Fruit fly (Drosophila melanogaster) whole organism, embryonic: ENCODE data around the gene Polr2I.

Experiments used
- CG10209 ChIP-seq: fragments of 200-800 bp; sonication (Bioruptor generic); optimal IDR thresholded peaks from 3 replicates; lab custom pipeline; 2017; ENCODE audit warnings: missing biosample characterization, mild to moderate bottlenecking, missing genetic modification characterization, missing genetic modification reagents
- CG10462 ChIP-seq: fragments of 200-800 bp; sonication (Bioruptor generic); optimal IDR thresholded peaks from 2 replicates; lab custom pipeline; 2016; ENCODE audit warnings: missing biosample characterization, missing genetic modification characterization
- CG10959 ChIP-seq: fragments of 200-800 bp; sonication (Bioruptor generic); IDR thresholded peaks from 2 replicates; pipeline ENCODE4 v1.3.6; 2022; ENCODE audit warnings: missing biosample characterization, missing genetic modification characterization
- CG11247 ChIP-seq: fragments of 200-800 bp; sonication (Bioruptor generic); IDR thresholded peaks from 2 replicates; pipeline ENCODE4 v1.3.6; 2022; ENCODE audit warnings: missing biosample characterization, missing genetic modification characterization
- CG12104 ChIP-seq: fragments of 200-800 bp; sonication (Bioruptor generic); optimal IDR thresholded peaks from 3 replicates; lab custom pipeline; 2016; ENCODE audit warnings: missing biosample characterization, missing genetic modification characterization
- CG12236 ChIP-seq: fragments of 200-800 bp; sonication (Bioruptor generic); optimal IDR thresholded peaks from 2 replicates; lab custom pipeline; 2016; ENCODE audit warnings: missing biosample characterization, missing genetic modification characterization
- CG14860 ChIP-seq: fragments of 200-800 bp; sonication (Bioruptor generic); IDR thresholded peaks from 3 replicates; pipeline ENCODE4 v1.3.6; 2022; ENCODE audit warnings: missing biosample characterization, missing genetic modification characterization; ENCODE audit not compliant: partially characterized antibody
- CG15601 ChIP-seq: fragments of 200-800 bp; sonication (Bioruptor generic); optimal IDR thresholded peaks from 3 replicates; lab custom pipeline; 2019; ENCODE audit warnings: missing biosample characterization, mild to moderate bottlenecking, missing genetic modification characterization, moderate library complexity
- CG16815 ChIP-seq: fragments of 200-800 bp; sonication (Bioruptor generic); optimal IDR thresholded peaks from 3 replicates; lab custom pipeline; 2017; ENCODE audit warnings: missing biosample characterization, mild to moderate bottlenecking, missing genetic modification characterization
- CG17912 ChIP-seq: fragments of 200-800 bp; sonication (Bioruptor generic); optimal IDR thresholded peaks from 2 replicates; lab custom pipeline; 2018; ENCODE audit warnings: missing biosample characterization, mild to moderate bottlenecking, missing genetic modification characterization
- CG18619 ChIP-seq: fragments of 200-800 bp; sonication (Bioruptor generic); optimal IDR thresholded peaks from 3 replicates; lab custom pipeline; 2017; ENCODE audit warnings: missing biosample characterization, mild to moderate bottlenecking, missing genetic modification characterization
- CG30020 ChIP-seq: fragments of 200-800 bp; optimal IDR thresholded peaks from 2 replicates; lab custom pipeline; 2019; ENCODE audit warnings: missing biosample characterization, mild to moderate bottlenecking, missing genetic modification characterization, moderate library complexity
- CG30403 ChIP-seq: fragments of 200-800 bp; sonication (Bioruptor generic); optimal IDR thresholded peaks from 3 replicates; lab custom pipeline; 2016; ENCODE audit warnings: missing biosample characterization, missing genetic modification characterization
- CG31365 ChIP-seq: fragments of 200-800 bp; sonication (Bioruptor generic); optimal IDR thresholded peaks from 2 replicates; lab custom pipeline; 2018; ENCODE audit warnings: missing biosample characterization, mild to moderate bottlenecking, missing genetic modification characterization
- CG5180 ChIP-seq: fragments of 200-800 bp; sonication (Bioruptor generic); optimal IDR thresholded peaks from 3 replicates; lab custom pipeline; 2017; ENCODE audit warnings: missing biosample characterization, missing genetic modification characterization, mild to moderate bottlenecking, moderate library complexity, missing genetic modification reagents
- CG5245 ChIP-seq: fragments of 200-800 bp; sonication (Bioruptor generic); optimal IDR thresholded peaks from 3 replicates; lab custom pipeline; 2016; ENCODE audit warnings: missing biosample characterization, missing genetic modification characterization
- CG6765 ChIP-seq: fragments of 200-800 bp; sonication (Bioruptor generic); optimal IDR thresholded peaks from 3 replicates; lab custom pipeline; 2017; ENCODE audit warnings: missing biosample characterization, mild to moderate bottlenecking, missing genetic modification characterization
- CG7271 ChIP-seq: fragments of 200-800 bp; sonication (Bioruptor generic); optimal IDR thresholded peaks from 2 replicates; lab custom pipeline; 2018; ENCODE audit warnings: missing biosample characterization, mild to moderate bottlenecking, missing genetic modification characterization, moderate library complexity
- CG7987 ChIP-seq: fragments of 200-800 bp; sonication (Bioruptor generic); optimal IDR thresholded peaks from 2 replicates; lab custom pipeline; 2018; ENCODE audit warnings: missing biosample characterization, mild to moderate bottlenecking, missing genetic modification characterization, moderate library complexity
- CG8388 ChIP-seq: fragments of 200-800 bp; sonication (Bioruptor generic); optimal IDR thresholded peaks from 2 replicates; lab custom pipeline; 2019; ENCODE audit warnings: missing biosample characterization, mild to moderate bottlenecking, missing genetic modification characterization, moderate library complexity
- CG9215 ChIP-seq: fragments of 200-800 bp; sonication (Bioruptor generic); IDR thresholded peaks from 2 replicates; pipeline ENCODE4 v1.3.6; 2022; ENCODE audit warnings: missing biosample characterization, missing genetic modification characterization
- CG9437 ChIP-seq: fragments of 200-800 bp; sonication (Bioruptor generic); optimal IDR thresholded peaks from 2 replicates; lab custom pipeline; 2018; ENCODE audit warnings: missing biosample characterization, mild to moderate bottlenecking, missing genetic modification characterization
- CG9876 ChIP-seq: fragments of 200-800 bp; sonication (Bioruptor generic); optimal IDR thresholded peaks from 2 replicates; lab custom pipeline; 2016; ENCODE audit warnings: missing biosample characterization, missing genetic modification characterization
- Camta ChIP-seq: fragments of 200-800 bp; sonication (Bioruptor generic); optimal IDR thresholded peaks from 2 replicates; lab custom pipeline; 2016; ENCODE audit warnings: missing biosample characterization, missing genetic modification characterization
- CrebB ChIP-seq: fragments of 200-800 bp; sonication (Bioruptor generic); optimal IDR thresholded peaks from 3 replicates; lab custom pipeline; 2018; ENCODE audit warnings: missing biosample characterization, mild to moderate bottlenecking, missing genetic modification characterization
- Dll ChIP-seq: fragments of 200-800 bp; sonication (Bioruptor generic); IDR thresholded peaks from 4 replicates; pipeline ENCODE4 v1.3.6; 2022; ENCODE audit warnings: missing biosample characterization, missing genetic modification characterization; ENCODE audit not compliant: partially characterized antibody
- E2f1 ChIP-seq: fragments of 200-800 bp; sonication (Bioruptor generic); IDR thresholded peaks from 2 replicates; pipeline ENCODE4 v1.3.6; 2022; ENCODE audit warnings: missing biosample characterization, missing genetic modification characterization
- Fer1 ChIP-seq: fragments of 200-800 bp; sonication (Bioruptor generic); optimal IDR thresholded peaks from 2 replicates; lab custom pipeline; 2017; ENCODE audit warnings: missing biosample characterization, mild to moderate bottlenecking, missing genetic modification characterization
- Hr51 ChIP-seq, 2 experiments: fragments of 200-800 bp; sonication (Bioruptor generic); optimal IDR thresholded peaks; 2 replicates in 1 of 2; 3 replicates in 1 of 2; lab custom pipeline; 2016 to 2018; ENCODE audit warnings: missing biosample characterization in 2 of 2, missing genetic modification characterization in 2 of 2, mild to moderate bottlenecking in 1 of 2, moderate library complexity in 1 of 2
- MTF-1 ChIP-seq: fragments of 200-800 bp; sonication (Bioruptor generic); optimal IDR thresholded peaks from 2 replicates; lab custom pipeline; 2018; ENCODE audit warnings: missing biosample characterization, mild to moderate bottlenecking, missing genetic modification characterization, borderline replicate concordance
- Meics ChIP-seq: fragments of 200-800 bp; sonication (Bioruptor generic); optimal IDR thresholded peaks from 2 replicates; lab custom pipeline; 2017; ENCODE audit warnings: missing biosample characterization, mild to moderate bottlenecking, missing genetic modification characterization
- Mrtf ChIP-seq: fragments of 200-800 bp; sonication (Bioruptor generic); IDR thresholded peaks from 3 replicates; pipeline ENCODE4 v1.3.6; 2022; ENCODE audit warnings: missing biosample characterization, missing genetic modification characterization
- Oaz ChIP-seq: fragments of 200-800 bp; sonication (Bioruptor generic); IDR thresholded peaks from 2 replicates; pipeline ENCODE4 v1.3.6; 2022; ENCODE audit warnings: missing biosample characterization, missing genetic modification characterization
- Optix ChIP-seq: fragments of 200-800 bp; sonication (Bioruptor generic); IDR thresholded peaks from 3 replicates; pipeline ENCODE4 v1.3.6; 2022; ENCODE audit warnings: missing biosample characterization, missing genetic modification characterization
- Sry-β ChIP-seq: fragments of 200-800 bp; sonication (Bioruptor generic); optimal IDR thresholded peaks from 2 replicates; lab custom pipeline; 2018; ENCODE audit warnings: missing biosample characterization, mild to moderate bottlenecking, missing genetic modification characterization, moderate library complexity
- YL-1 ChIP-seq: fragments of 200-800 bp; sonication (Bioruptor generic); optimal IDR thresholded peaks from 3 replicates; lab custom pipeline; 2017; ENCODE audit warnings: missing biosample characterization, mild to moderate bottlenecking, missing genetic modification characterization
- al ChIP-seq: fragments of 200-800 bp; sonication (Bioruptor generic); IDR thresholded peaks from 2 replicates; pipeline ENCODE4 v1.3.6; 2022; ENCODE audit warnings: missing biosample characterization, missing genetic modification characterization
- btn ChIP-seq: fragments of 200-800 bp; sonication (Bioruptor generic); optimal IDR thresholded peaks from 2 replicates; lab custom pipeline; 2016; ENCODE audit warnings: missing biosample characterization, missing genetic modification characterization
- insv ChIP-seq, 2 experiments: fragments of 200-800 bp; sonication (Bioruptor generic); optimal IDR thresholded peaks; 3 replicates each; lab custom pipeline; 2016 to 2018; ENCODE audit warnings: missing biosample characterization in 2 of 2, missing genetic modification characterization in 2 of 2
- kay ChIP-seq: fragments of 200-800 bp; sonication (Bioruptor generic); optimal IDR thresholded peaks from 2 replicates; lab custom pipeline; 2016; ENCODE audit warnings: missing biosample characterization, missing genetic modification characterization
- lilli ChIP-seq: fragments of 200-800 bp; sonication (Bioruptor generic); optimal IDR thresholded peaks from 3 replicates; lab custom pipeline; 2016; ENCODE audit warnings: missing biosample characterization, missing genetic modification characterization
- mirr ChIP-seq: fragments of 200-800 bp; sonication (Bioruptor generic); optimal IDR thresholded peaks from 3 replicates; lab custom pipeline; 2018; ENCODE audit warnings: missing biosample characterization, mild to moderate bottlenecking, missing genetic modification characterization
- nmo ChIP-seq: fragments of 200-800 bp; sonication (Bioruptor generic); optimal IDR thresholded peaks from 2 replicates; lab custom pipeline; 2018; ENCODE audit warnings: missing biosample characterization, mild to moderate bottlenecking, missing genetic modification characterization, moderate library complexity
- onecut ChIP-seq: fragments of 200-800 bp; sonication (Bioruptor generic); IDR thresholded peaks from 2 replicates; pipeline ENCODE4 v1.3.6; 2022; ENCODE audit warnings: missing biosample characterization, missing genetic modification characterization
- otp ChIP-seq: fragments of 200-800 bp; sonication (Bioruptor generic); IDR thresholded peaks from 3 replicates; pipeline ENCODE4, ENCODE4 v1.3.6; 2022; ENCODE audit warnings: missing biosample characterization, missing genetic modification characterization
- sug ChIP-seq: fragments of 200-800 bp; optimal IDR thresholded peaks from 2 replicates; lab custom pipeline; 2019; ENCODE audit warnings: missing biosample characterization, mild to moderate bottlenecking, missing genetic modification characterization, moderate library complexity
- tgo ChIP-seq: fragments of 200-800 bp; sonication (Bioruptor generic); IDR thresholded peaks from 3 replicates; pipeline ENCODE4 v1.3.6; 2022; ENCODE audit warnings: missing biosample characterization, missing genetic modification characterization
- tup ChIP-seq: fragments of 200-800 bp; sonication (Bioruptor generic); optimal IDR thresholded peaks from 2 replicates; lab custom pipeline; 2016; ENCODE audit warnings: missing biosample characterization, mild to moderate bottlenecking, missing genetic modification characterization, moderate library complexity
- unc-4 ChIP-seq: fragments of 200-800 bp; sonication (Bioruptor generic); IDR thresholded peaks from 2 replicates; pipeline ENCODE4 v1.3.6; 2022; ENCODE audit warnings: missing biosample characterization, missing genetic modification characterization; ENCODE audit not compliant: partially characterized antibody
- wek ChIP-seq: fragments of 200-800 bp; sonication (Bioruptor generic); optimal IDR thresholded peaks from 3 replicates; lab custom pipeline; 2018; ENCODE audit warnings: missing biosample characterization, mild to moderate bottlenecking, missing genetic modification characterization, moderate library complexity

Polr2I gene

DNA sequence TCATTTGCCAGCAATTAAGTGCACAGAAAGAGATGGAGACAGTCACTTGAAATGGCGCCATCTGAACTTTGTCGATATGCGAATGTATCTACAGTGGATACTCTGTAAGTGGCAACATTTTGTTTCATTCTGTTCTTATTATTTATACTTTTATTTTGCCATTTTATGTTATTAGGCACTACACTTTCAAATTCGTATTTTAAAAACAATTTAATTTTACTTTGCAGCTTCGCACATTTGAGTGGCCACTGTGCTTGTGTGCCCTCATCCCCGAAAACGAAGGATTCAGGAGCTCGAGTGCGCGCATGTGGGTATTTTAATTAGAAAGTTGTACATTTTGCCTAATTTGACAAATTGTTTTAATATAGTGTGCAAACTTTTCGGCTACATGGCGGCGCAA is 48.5 kb downstream of the Polr2I start (continued):
- TF ChIP-seq MTF-1 (GFP tag; lab: Kevin White, UChicago) (no peak), CG18619 (GFP tag; lab: Kevin White, UChicago) (no peak), CG30020 (tag; lab: Kevin White, UChicago) (no peak), nmo (GFP tag; lab: Kevin White, UChicago) (peak; percentile 37), Dll (GFP tag; lab: Robert Waterston, UW) (no peak), YL-1 (GFP tag; lab: Kevin White, UChicago) (no peak), CG14860 (no peak), CG10462 (GFP tag; lab: Kevin White, UChicago) (no peak), Hr51 (GFP tag; optimal IDR thresholded peaks at IDR 0.05; lab: Kevin White, UChicago) (peak in 1 of 2 experiments; percentile 43), E2f1 (GFP tag; lab: Robert Waterston, UW) (peak; percentile 28; the same call in 1 of the 2 replicates), Optix (no peak), insv (GFP tag; optimal IDR thresholded peaks at IDR 0.05; lab: Kevin White, UChicago) (no peak), sug (tag; lab: Kevin White, UChicago) (no peak), CG5245 (peak; percentile 39), CG9215 (GFP tag; lab: Robert Waterston, UW) (peak; percentile 44; the same call in 1 of the 2 replicates), CG12104 (GFP tag; lab: Kevin White, UChicago) (no peak), al (peak; percentile 15; the same call in 1 of the 2 replicates), CrebB (tag; lab: Kevin White, UChicago) (no peak), CG9876 (GFP tag; lab: Kevin White, UChicago) (no peak), lilli (GFP tag; lab: Kevin White, UChicago) (peak; percentile 38), mirr (GFP tag; lab: Kevin White, UChicago) (no peak), CG16815 (GFP tag; lab: Kevin White, UChicago) (no peak), unc-4 (GFP tag; lab: Robert Waterston, UW) (no peak), CG5180 (no peak), Meics (GFP tag; lab: Kevin White, UChicago) (peak; percentile 45), CG15601 (tag; lab: Kevin White, UChicago) (no peak), btn (GFP tag; lab: Kevin White, UChicago) (no peak), Mrtf (GFP tag; lab: Robert Waterston, UW) (peak; percentile 34; the same call in 1 of the 3 replicates), CG17912 (GFP tag; lab: Kevin White, UChicago) (no peak), tup (GFP tag; lab: Kevin White, UChicago) (no peak), CG10209 (GFP tag; lab: Kevin White, UChicago) (peak; percentile 4), CG31365 (no peak), CG7987 (GFP tag; lab: Kevin White, UChicago) (no peak), CG9437 (GFP tag; lab: Kevin White, UChicago) (no peak), CG12236 (no peak), Sry-β (GFP tag; lab: Kevin White, UChicago) (no peak), CG30403 (peak; percentile 26), Fer1 (GFP tag; lab: Kevin White, UChicago) (peak; percentile 66), wek (no peak), CG7271 (no peak), Camta (GFP tag; lab: Kevin White, UChicago) (no peak), CG8388 (GFP tag; lab: Kevin White, UChicago) (peak; percentile 27), CG6765 (GFP tag; lab: Kevin White, UChicago) (no peak), CG11247 (GFP tag; lab: Robert Waterston, UW) (peak; percentile 51; the same call in 1 of the 2 replicates), onecut (peak; percentile 27; the same call in 1 of the 2 replicates), CG10959 (GFP tag; lab: Robert Waterston, UW) (peak; percentile 37; the same call in 1 of the 2 replicates), kay (no peak), otp (GFP tag; lab: Robert Waterston, UW) (peak; percentile 21; the same call in 1 of the 3 replicates), tgo (GFP tag; lab: Robert Waterston, UW) (peak; percentile 35; the same call in 2 of the 3 replicates), Oaz (GFP tag; lab: Robert Waterston, UW) (peak; percentile 15; the same call in 1 of the 2 replicates)
